Worm (Caenorhabditis elegans): ENCODE data around the gene clec-66.

ce11 chrII:12935259-12935658 lies 31.1 kb downstream of the clec-66 start, which contains the start of gene lips-9:
- no peak for TF ChIP-seq C34B4.2 (tag; optimal IDR thresholded peaks at IDR 0.05)
- no peak for TF ChIP-seq mep-1 (tag; optimal IDR thresholded peaks at IDR 0.05)
- TF ChIP-seq nhr-12 (tag; optimal IDR thresholded peaks at IDR 0.05) = no peak
- no peak for TF ChIP-seq efl-3 (GFP tag; optimal IDR thresholded peaks at IDR 0.05)

Data from whole organism, L1 larva.